Fruit fly (Drosophila melanogaster): ENCODE measurements around the gene CG31036.

CG31036 gene

dm6 chr3R:29861432-29862249 lies 46.3 kb upstream of the CG31036 start, which contains the start of the genes CG15514 and RpS8 (continued):
- TF ChIP-seq al (GFP tag; IDR thresholded peaks at IDR 0.05): peak; percentile 51; the same call in 1 of the 2 replicates
- peak; percentile 55 for TF ChIP-seq CG4617 (GFP tag; optimal IDR thresholded peaks at IDR 0.05; ENCODE audit: borderline replicate concordance)
- TF ChIP-seq Bgb (GFP tag; IDR thresholded peaks at IDR 0.05; ENCODE audit: partially characterized antibody): 0 out of 2 replicates have a peak, but pooled peaks have one; percentile 20
- peak; percentile 57 for TF ChIP-seq CG17359 (tag; optimal IDR thresholded peaks at IDR 0.05)
- TF ChIP-seq CG12659 (GFP tag; optimal IDR thresholded peaks at IDR 0.05): peak; percentile 88
- TF ChIP-seq lbe (GFP tag; optimal IDR thresholded peaks at IDR 0.05): no peak
- peak; percentile 69 for TF ChIP-seq CG3995 (GFP tag; optimal IDR thresholded peaks at IDR 0.05)
- no peak for TF ChIP-seq ato (GFP tag; IDR thresholded peaks at IDR 0.05; ENCODE audit: partially characterized antibody)
- no peak for TF ChIP-seq CG7963 (GFP tag; IDR thresholded peaks at IDR 0.05; ENCODE audit: partially characterized antibody)
- TF ChIP-seq CG9797 (GFP tag; optimal IDR thresholded peaks at IDR 0.05): peak; percentile 71
- no peak for TF ChIP-seq ftz-f1 (GFP tag; optimal IDR thresholded peaks at IDR 0.05)
- TF ChIP-seq CG6791 (GFP tag; IDR thresholded peaks at IDR 0.05; ENCODE audit: partially characterized antibody): no peak
- no peak for TF ChIP-seq ac (GFP tag; optimal IDR thresholded peaks at IDR 0.05)
- peak; percentile 31; the same call in 1 of the 2 replicates for TF ChIP-seq CG10366 (GFP tag; IDR thresholded peaks at IDR 0.05)
- peak; percentile 90 for TF ChIP-seq wek (GFP tag; optimal IDR thresholded peaks at IDR 0.05)
- no peak for TF ChIP-seq gt (GFP tag; IDR thresholded peaks at IDR 0.05)
- 0 out of 2 replicates have a peak, but pooled peaks have one; percentile 30 for TF ChIP-seq CG17328 (GFP tag; IDR thresholded peaks at IDR 0.05)
- TF ChIP-seq CG9932 (GFP tag; IDR thresholded peaks at IDR 0.05): peak; percentile 65
- peak; percentile 50 for TF ChIP-seq Elba2 (GFP tag; optimal IDR thresholded peaks at IDR 0.05)
- peak; percentile 48 for TF ChIP-seq Dip3 (GFP tag; optimal IDR thresholded peaks at IDR 0.05)
- peak; percentile 69 for TF ChIP-seq Lhr (GFP tag; optimal IDR thresholded peaks at IDR 0.05)
- TF ChIP-seq CG14965 (GFP tag; optimal IDR thresholded peaks at IDR 0.05; ENCODE audit: borderline replicate concordance): no peak
- TF ChIP-seq pnt (GFP tag; optimal IDR thresholded peaks at IDR 0.05): no peak
- 0 out of 2 replicates have a peak, but pooled peaks have one; percentile 47 for TF ChIP-seq Oaz (GFP tag; IDR thresholded peaks at IDR 0.05)
- peak; percentile 60 for TF ChIP-seq kni (GFP tag; optimal IDR thresholded peaks at IDR 0.05)
- TF ChIP-seq pzg (GFP tag; optimal IDR thresholded peaks at IDR 0.05): peak; percentile 67
- peak; percentile 84 for TF ChIP-seq lab (GFP tag; optimal IDR thresholded peaks at IDR 0.05)
- peak; percentile 24 for TF ChIP-seq CG10462 (GFP tag; optimal IDR thresholded peaks at IDR 0.05)
- TF ChIP-seq GATAe (GFP tag; conservative IDR thresholded peaks at IDR 0.05): no peak
- peak; percentile 59 for TF ChIP-seq slbo (GFP tag; IDR thresholded peaks at IDR 0.05)
- TF ChIP-seq CG14710 (tag; optimal IDR thresholded peaks at IDR 0.05): peak; percentile 78
- TF ChIP-seq CG1647 (GFP tag; optimal IDR thresholded peaks at IDR 0.05): no peak
- TF ChIP-seq CG10654 (GFP tag; optimal IDR thresholded peaks at IDR 0.05): peak; percentile 51
- TF ChIP-seq Usf (GFP tag; optimal IDR thresholded peaks at IDR 0.05): peak; percentile 8
- peak; percentile 42 for TF ChIP-seq fd96Cb (tag; optimal IDR thresholded peaks at IDR 0.05)
- TF ChIP-seq en (GFP tag; optimal IDR thresholded peaks at IDR 0.05): no peak
- TF ChIP-seq fd3F (GFP tag; optimal IDR thresholded peaks at IDR 0.05): peak; percentile 33
- TF ChIP-seq fru (optimal IDR thresholded peaks at IDR 0.05): no peak
- no peak for TF ChIP-seq CG30431 (GFP tag; optimal IDR thresholded peaks at IDR 0.05)
- TF ChIP-seq Neu2 (GFP tag; optimal IDR thresholded peaks at IDR 0.05; ENCODE audit: borderline replicate concordance): no peak
- TF ChIP-seq CG31441 (GFP tag; IDR thresholded peaks at IDR 0.05): peak; percentile 50; the same call in 1 of the 2 replicates
- peak; percentile 68 for TF ChIP-seq CG32532 (GFP tag; IDR thresholded peaks at IDR 0.05)
- TF ChIP-seq Hey (tag; optimal IDR thresholded peaks at IDR 0.05): no peak
- TF ChIP-seq CG11696 (GFP tag; IDR thresholded peaks at IDR 0.05): no peak
- TF ChIP-seq HLH3B (GFP tag; IDR thresholded peaks at IDR 0.05): peak; percentile 62
- no peak for TF ChIP-seq Bteb2 (GFP tag; optimal IDR thresholded peaks at IDR 0.05)
- peak; percentile 38 for TF ChIP-seq CG2202 (tag; optimal IDR thresholded peaks at IDR 0.05)
- no peak for TF ChIP-seq nerfin-2 (GFP tag; IDR thresholded peaks at IDR 0.05; ENCODE audit: partially characterized antibody)
